Worm (Caenorhabditis elegans) whole organism, young adult: ENCODE results near the gene F58D12.3.
"Not testable (repeated sequence)": the region's sequence is repeated elsewhere in the genome, so short reads cannot be mapped to it uniquely, and the experiment has no call there.

Experiments
- B0336.3 ChIP-seq: fragments of 200-800 bp; sonication (Bioruptor generic); IDR thresholded peaks from 2 replicates; pipeline ENCODE4 v1.3.6; 2022; ENCODE audit warnings: missing genetic modification characterization, missing compliant biosample characterization
- C06A6.2 ChIP-seq: fragments of 200-800 bp; sonication (Bioruptor generic); conservative IDR thresholded peaks from 2 replicates; pipeline ENCODE4 v1.3.6; 2022; ENCODE audit warnings: missing genetic modification characterization, missing compliant biosample characterization
- C17E4.6 ChIP-seq: fragments of 200-800 bp; sonication (Bioruptor generic); IDR thresholded peaks from 2 replicates; pipeline ENCODE4 v1.3.6; 2022; ENCODE audit warnings: missing genetic modification reagents, missing genetic modification characterization, missing compliant biosample characterization
- D2030.7 ChIP-seq: fragments of 200-800 bp; sonication (Bioruptor generic); IDR thresholded peaks from 2 replicates; pipeline ENCODE4 v1.3.6; 2022; ENCODE audit warnings: missing genetic modification reagents, missing genetic modification characterization, missing compliant biosample characterization
- F33H1.4 ChIP-seq: fragments of 200-800 bp; sonication (Bioruptor generic); IDR thresholded peaks from 2 replicates; pipeline ENCODE4 v1.3.6; 2022; ENCODE audit warnings: missing genetic modification reagents, missing genetic modification characterization, missing compliant biosample characterization
- F37B4.10 ChIP-seq: fragments of 200-800 bp; sonication (Bioruptor generic); IDR thresholded peaks from 2 replicates; pipeline ENCODE4 v1.3.6; 2022; ENCODE audit warnings: missing genetic modification characterization, missing compliant biosample characterization
- Y53F4B.3 ChIP-seq: fragments of 200-800 bp; sonication (Bioruptor generic); IDR thresholded peaks from 2 replicates; pipeline ENCODE4 v1.3.6; 2022; ENCODE audit warnings: missing genetic modification reagents, missing genetic modification characterization, missing compliant biosample characterization
- Y79H2A.3 ChIP-seq: fragments of 200-800 bp; sonication (Bioruptor generic); conservative IDR thresholded peaks from 2 replicates; pipeline ENCODE4 v1.3.6; 2022; ENCODE audit warnings: missing genetic modification reagents, missing genetic modification characterization, missing compliant biosample characterization
- Y95B8A.8 ChIP-seq: fragments of 200-800 bp; sonication (Bioruptor generic); IDR thresholded peaks from 2 replicates; pipeline ENCODE4 v1.3.6; 2022; ENCODE audit warnings: missing genetic modification reagents, missing genetic modification characterization, missing compliant biosample characterization
- ZK185.1 ChIP-seq: sonication (generic microtip); optimal IDR thresholded peaks from 2 replicates; lab custom pipeline; 2016; ENCODE audit warnings: mild to moderate bottlenecking, missing genetic modification characterization, missing compliant biosample characterization; ENCODE audit not compliant: poor library complexity, severe bottlenecking
- aptf-2 ChIP-seq: fragments of 200-800 bp; sonication (Bioruptor generic); conservative IDR thresholded peaks from 2 replicates; pipeline ENCODE4 v1.3.6; 2022; ENCODE audit warnings: missing genetic modification reagents, missing genetic modification characterization, missing compliant biosample characterization
- aptf-3 ChIP-seq: fragments of 200-800 bp; sonication (Bioruptor generic); IDR thresholded peaks from 2 replicates; pipeline ENCODE4 v1.3.6; 2022; ENCODE audit warnings: missing genetic modification characterization, missing compliant biosample characterization
- athp-1 ChIP-seq: sonication (generic microtip); optimal IDR thresholded peaks from 2 replicates; lab custom pipeline; 2017; ENCODE audit warnings: mild to moderate bottlenecking, missing genetic modification characterization, missing compliant biosample characterization
- attf-3 ChIP-seq: fragments of 200-800 bp; sonication (Bioruptor generic); conservative IDR thresholded peaks from 2 replicates; pipeline ENCODE4 v1.3.6; 2022; ENCODE audit warnings: missing genetic modification reagents, missing genetic modification characterization, missing compliant biosample characterization
- attf-6 ChIP-seq: fragments of 200-800 bp; sonication (Bioruptor generic); IDR thresholded peaks from 2 replicates; pipeline ENCODE4 v1.3.6; 2022; ENCODE audit warnings: missing genetic modification reagents, missing genetic modification characterization, missing compliant biosample characterization
- bed-2 ChIP-seq: fragments of 200-800 bp; sonication (Bioruptor generic); IDR thresholded peaks from 2 replicates; pipeline ENCODE4 v1.3.6; 2022; ENCODE audit warnings: missing genetic modification reagents, missing genetic modification characterization, missing compliant biosample characterization
- cebp-1 ChIP-seq, 2 experiments: fragments of 200-800 bp in 1 of 2; sonication (Bioruptor generic) in 1 of 2; sonication (generic microtip) in 1 of 2; IDR thresholded peaks in 1 of 2; optimal IDR thresholded peaks in 1 of 2; 2 replicates each; pipeline versions ENCODE4 v1.3.6 to Lab custom; 2017 to 2022; ENCODE audit warnings: missing compliant biosample characterization in 2 of 2, missing genetic modification characterization in 2 of 2, mild to moderate bottlenecking in 1 of 2, missing genetic modification reagents in 1 of 2, moderate library complexity in 1 of 2
- cebp-2 ChIP-seq: fragments of 200-800 bp; sonication (Bioruptor generic); IDR thresholded peaks from 2 replicates; pipeline ENCODE4 v1.3.6; 2022; ENCODE audit warnings: missing genetic modification characterization, missing compliant biosample characterization
- ceh-100 ChIP-seq: fragments of 200-800 bp; sonication (Bioruptor generic); IDR thresholded peaks from 2 replicates; pipeline ENCODE4 v1.3.6; 2022; ENCODE audit warnings: missing genetic modification reagents, missing genetic modification characterization, missing compliant biosample characterization
- ceh-27 ChIP-seq: fragments of 200-800 bp; sonication (Bioruptor generic); optimal IDR thresholded peaks from 2 replicates; lab custom pipeline; 2018; ENCODE audit warnings: mild to moderate bottlenecking, missing genetic modification characterization, moderate library complexity, missing compliant biosample characterization
- ceh-91 ChIP-seq: fragments of 200-800 bp; sonication (Bioruptor generic); IDR thresholded peaks from 2 replicates; pipeline ENCODE4 v1.3.6; 2022; ENCODE audit warnings: missing genetic modification reagents, missing genetic modification characterization, missing compliant biosample characterization
- dox-1 ChIP-seq: fragments of 200-800 bp; sonication (Bioruptor generic); IDR thresholded peaks from 2 replicates; pipeline ENCODE4 v1.3.6; 2022; ENCODE audit warnings: missing genetic modification reagents, missing genetic modification characterization, missing compliant biosample characterization
- egl-44 ChIP-seq: fragments of 200-800 bp; sonication (Bioruptor generic); IDR thresholded peaks from 2 replicates; pipeline ENCODE4 v1.3.6; 2022; ENCODE audit warnings: missing genetic modification reagents, missing genetic modification characterization, missing compliant biosample characterization
- egrh-3 ChIP-seq: fragments of 200-800 bp; sonication (Bioruptor generic); IDR thresholded peaks from 2 replicates; pipeline ENCODE4 v1.3.6; 2022; ENCODE audit warnings: missing genetic modification reagents, missing genetic modification characterization, missing compliant biosample characterization
- ekl-4 ChIP-seq: fragments of 200-800 bp; sonication (Bioruptor generic); IDR thresholded peaks from 2 replicates; pipeline ENCODE4 v1.3.6; 2022; ENCODE audit warnings: missing genetic modification reagents, missing genetic modification characterization, missing compliant biosample characterization
- hmg-1.2 ChIP-seq: fragments of 200-800 bp; sonication (Bioruptor generic); IDR thresholded peaks from 2 replicates; pipeline ENCODE4 v1.3.6; 2022; ENCODE audit warnings: missing genetic modification reagents, missing genetic modification characterization, missing compliant biosample characterization
- hmg-20 ChIP-seq: fragments of 200-800 bp; sonication (Bioruptor generic); IDR thresholded peaks from 2 replicates; pipeline ENCODE4 v1.3.6; 2022; ENCODE audit warnings: missing genetic modification reagents, missing genetic modification characterization, missing compliant biosample characterization
- hsf-1 ChIP-seq: fragments of 200-800 bp; sonication (Bioruptor generic); IDR thresholded peaks from 2 replicates; pipeline ENCODE4 v1.3.6; 2022; ENCODE audit warnings: missing genetic modification reagents, missing genetic modification characterization, missing compliant biosample characterization
- let-526 ChIP-seq: fragments of 200-800 bp; sonication (Bioruptor generic); IDR thresholded peaks from 2 replicates; pipeline ENCODE4 v1.3.6; 2022; ENCODE audit warnings: missing genetic modification reagents, missing genetic modification characterization, missing compliant biosample characterization
- lin-26 ChIP-seq: fragments of 200-800 bp; sonication (Bioruptor generic); IDR thresholded peaks from 2 replicates; pipeline ENCODE4 v1.3.6; 2022; ENCODE audit warnings: missing genetic modification reagents, missing genetic modification characterization, missing compliant biosample characterization
- lin-54 ChIP-seq: fragments of 200-800 bp; sonication (Bioruptor generic); optimal IDR thresholded peaks from 2 replicates; lab custom pipeline; 2018; ENCODE audit warnings: mild to moderate bottlenecking, missing genetic modification characterization, missing compliant biosample characterization
- lir-1 ChIP-seq: fragments of 200-800 bp; sonication (Bioruptor generic); conservative IDR thresholded peaks from 2 replicates; pipeline ENCODE4 v1.3.6; 2022; ENCODE audit warnings: missing genetic modification reagents, missing genetic modification characterization, missing compliant biosample characterization
- madf-3 ChIP-seq: fragments of 200-800 bp; sonication (Bioruptor generic); IDR thresholded peaks from 2 replicates; pipeline ENCODE4 v1.3.6; 2022; ENCODE audit warnings: missing genetic modification reagents, missing genetic modification characterization, missing compliant biosample characterization
- madf-6 ChIP-seq: fragments of 200-800 bp; sonication (Bioruptor generic); IDR thresholded peaks from 2 replicates; pipeline ENCODE4 v1.3.6; 2022; ENCODE audit warnings: missing genetic modification reagents, missing genetic modification characterization, missing compliant biosample characterization
- madf-8 ChIP-seq: fragments of 200-800 bp; sonication (Bioruptor generic); conservative IDR thresholded peaks from 2 replicates; pipeline ENCODE4 v1.3.6; 2022; ENCODE audit warnings: missing genetic modification reagents, missing genetic modification characterization, missing compliant biosample characterization
- mcd-1 ChIP-seq: fragments of 200-800 bp; sonication (Bioruptor generic); IDR thresholded peaks from 2 replicates; pipeline ENCODE4 v1.3.6; 2022; ENCODE audit warnings: missing genetic modification reagents, missing genetic modification characterization, missing compliant biosample characterization
- nfyb-1 ChIP-seq: fragments of 200-800 bp; sonication (Bioruptor generic); IDR thresholded peaks from 2 replicates; pipeline ENCODE4 v1.3.6; 2022; ENCODE audit warnings: missing genetic modification reagents, missing genetic modification characterization, missing compliant biosample characterization
- nhr-120 ChIP-seq: fragments of 200-800 bp; sonication (Bioruptor generic); IDR thresholded peaks from 2 replicates; pipeline ENCODE4 v1.3.6; 2022; ENCODE audit warnings: missing genetic modification characterization, missing compliant biosample characterization
- nhr-80 ChIP-seq: sonication (generic microtip); optimal IDR thresholded peaks from 2 replicates; lab custom pipeline; 2016; ENCODE audit warnings: missing genetic modification characterization, missing compliant biosample characterization
- pbrm-1 ChIP-seq: fragments of 200-800 bp; sonication (Bioruptor generic); IDR thresholded peaks from 2 replicates; pipeline ENCODE4 v1.3.6; 2022; ENCODE audit warnings: missing genetic modification reagents, missing genetic modification characterization, missing compliant biosample characterization
- rpc-1 ChIP-seq, 2 experiments: fragments of 150-350 bp in 1 of 2; sonication (generic microtip) in 1 of 2; optimal IDR thresholded peaks; 2 replicates each; lab custom pipeline; 2014 to 2018; ENCODE audit warnings: missing biosample characterization in 1 of 2, missing genetic modification characterization in 1 of 2, missing genetic modification reagents in 1 of 2, missing genotype in 1 of 2
- sea-2 ChIP-seq: fragments of 200-800 bp; sonication (Bioruptor generic); IDR thresholded peaks from 2 replicates; pipeline ENCODE4 v1.3.6; 2022; ENCODE audit warnings: missing genetic modification characterization, missing compliant biosample characterization
- tbp1 ChIP-seq: fragments of 200-800 bp; sonication (Bioruptor generic); optimal IDR thresholded peaks from 2 replicates; lab custom pipeline; 2018; ENCODE audit warnings: mild to moderate bottlenecking, missing genetic modification characterization, missing compliant biosample characterization
- tlf-1 ChIP-seq: fragments of 200-800 bp; sonication (Bioruptor generic); optimal IDR thresholded peaks from 2 replicates; lab custom pipeline; 2018; ENCODE audit warnings: mild to moderate bottlenecking, missing genetic modification characterization, missing compliant biosample characterization
- ztf-25 ChIP-seq: fragments of 200-800 bp; sonication (Bioruptor generic); IDR thresholded peaks from 2 replicates; pipeline ENCODE4 v1.3.6; 2022; ENCODE audit warnings: missing genetic modification reagents, missing genetic modification characterization, missing compliant biosample characterization
- ztf-6 ChIP-seq: fragments of 200-800 bp; sonication (Bioruptor generic); IDR thresholded peaks from 2 replicates; pipeline ENCODE4 v1.3.6; 2022; ENCODE audit warnings: missing genetic modification reagents, missing genetic modification characterization, missing compliant biosample characterization

Gene F58D12.3

DNA sequence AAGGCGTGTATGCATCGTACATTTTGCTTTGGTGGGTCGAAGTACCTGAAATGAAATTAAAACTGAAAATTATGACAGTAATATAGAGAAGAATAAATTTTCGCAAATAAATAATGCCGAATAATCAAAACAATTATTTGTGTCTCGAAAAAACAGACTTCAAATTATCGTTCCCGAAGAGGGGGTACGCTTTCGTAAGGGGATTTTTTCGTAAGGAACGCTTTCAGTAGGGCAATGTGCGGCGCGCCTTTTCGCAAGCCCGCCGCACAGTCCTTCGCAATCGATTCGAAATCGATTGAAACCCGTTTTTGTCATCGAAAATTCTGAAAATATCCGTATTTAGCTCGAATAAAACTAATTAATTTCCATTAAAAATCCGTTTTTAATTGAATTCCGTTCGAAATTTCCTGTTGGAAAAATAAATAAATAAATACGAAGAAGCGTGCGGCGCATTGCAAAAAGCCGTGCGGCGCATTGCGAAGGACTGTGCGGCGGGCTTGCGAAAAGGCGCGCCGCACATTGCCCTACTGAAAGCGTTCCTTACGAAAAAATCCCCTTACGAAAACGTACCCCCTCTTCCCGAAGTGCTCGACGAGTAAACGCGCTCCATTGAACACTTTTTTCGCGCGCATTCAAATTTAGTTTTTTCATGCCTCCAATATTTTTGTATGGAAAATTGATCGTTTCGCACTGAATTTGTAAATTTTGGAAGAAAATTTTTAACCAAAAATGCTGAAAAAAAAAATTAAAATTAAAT is 19.1 kb upstream of the F58D12.3 start, which contains the start of gene vps-39:
Gene vps-39 (minus strand): TSS at position 51 of the 757 bp plus-strand sequence.
- peak; percentile 98 for TF ChIP-seq pbrm-1 (GFP tag; lab: Robert Waterston, UW)
- TF ChIP-seq let-526 = peak; percentile 57; the same call in 1 of the 2 replicates
- 0 out of 2 replicates have a peak, but pooled peaks have one; percentile 86 for TF ChIP-seq F37B4.10 (GFP tag; lab: Robert Waterston, UW)
- peak; percentile 100 for TF ChIP-seq mcd-1 (GFP tag; lab: Robert Waterston, UW)
- TF ChIP-seq egrh-3 (GFP tag; lab: Robert Waterston, UW) = peak; percentile 88
- TF ChIP-seq ekl-4 = peak; percentile 96
- TF ChIP-seq rpc-1 (optimal IDR thresholded peaks at IDR 0.05; lab: Kevin White, UChicago) = peak; percentile 23
- not testable (repeated sequence) for TF ChIP-seq rpc-1 (tag; optimal IDR thresholded peaks at IDR 0.05; lab: Kevin White, UChicago)
- peak; percentile 79; the same call in 1 of the 2 replicates for TF ChIP-seq aptf-3
- peak; percentile 87; the same call in 1 of the 2 replicates for TF ChIP-seq sea-2 (GFP tag; lab: Robert Waterston, UW)
- peak; percentile 94 for TF ChIP-seq C17E4.6
- peak; percentile 86 for TF ChIP-seq hmg-20 (GFP tag; lab: Robert Waterston, UW)
- TF ChIP-seq athp-1 (tag; lab: Kevin White, UChicago) = peak; percentile 27
- TF ChIP-seq ztf-25 (GFP tag; lab: Robert Waterston, UW) = peak; percentile 91
- TF ChIP-seq madf-8 (GFP tag; lab: Robert Waterston, UW) = peak; percentile 86
- TF ChIP-seq C06A6.2 (GFP tag; lab: Robert Waterston, UW) = peak; percentile 99
- TF ChIP-seq F33H1.4 (GFP tag; lab: Robert Waterston, UW) = peak; percentile 82
- peak; percentile 87 for TF ChIP-seq bed-2
- peak; percentile 82 for TF ChIP-seq lin-26 (GFP tag; lab: Robert Waterston, UW)
- TF ChIP-seq D2030.7 (GFP tag; lab: Robert Waterston, UW) = peak; percentile 98
- TF ChIP-seq Y95B8A.8 (GFP tag; lab: Robert Waterston, UW) = peak; percentile 96
- peak; percentile 82 for TF ChIP-seq attf-3 (GFP tag; lab: Robert Waterston, UW)
- peak; percentile 83; the same call in 1 of the 2 replicates for TF ChIP-seq cebp-2 (GFP tag; lab: Robert Waterston, UW)
- peak; percentile 31 for TF ChIP-seq ceh-27 (GFP tag; lab: Kevin White, UChicago)
- TF ChIP-seq madf-3 (GFP tag; lab: Robert Waterston, UW) = peak; percentile 80; the same call in 1 of the 2 replicates
- TF ChIP-seq ztf-6 (GFP tag; lab: Robert Waterston, UW) = peak; percentile 84
- TF ChIP-seq madf-6 (GFP tag; lab: Robert Waterston, UW) = peak; percentile 94
- TF ChIP-seq tlf-1 (GFP tag; lab: Kevin White, UChicago) = peak; percentile 35
- peak; percentile 22 for TF ChIP-seq nhr-80 (tag; lab: Kevin White, UChicago)
- TF ChIP-seq lir-1 (GFP tag; lab: Robert Waterston, UW) = peak; percentile 69
- TF ChIP-seq cebp-1 (GFP tag; IDR thresholded peaks at IDR 0.05; lab: Robert Waterston, UW) = peak; percentile 77
- peak; percentile 73 for TF ChIP-seq cebp-1 (tag; optimal IDR thresholded peaks at IDR 0.05; lab: Kevin White, UChicago)
- peak; percentile 82 for TF ChIP-seq hmg-1.2
- peak; percentile 92 for TF ChIP-seq egl-44 (GFP tag; lab: Robert Waterston, UW)
- TF ChIP-seq ceh-91 (GFP tag; lab: Robert Waterston, UW) = peak; percentile 97
- peak; percentile 99 for TF ChIP-seq ceh-100 (GFP tag; lab: Robert Waterston, UW)
- TF ChIP-seq tbp1 (GFP tag; lab: Kevin White, UChicago) = peak; percentile 9
- TF ChIP-seq Y53F4B.3 (GFP tag; lab: Robert Waterston, UW) = peak; percentile 80
- peak; percentile 99 for TF ChIP-seq dox-1
- TF ChIP-seq nfyb-1 (GFP tag; lab: Robert Waterston, UW) = peak; percentile 97
- peak; percentile 82; the same call in 1 of the 2 replicates for TF ChIP-seq Y79H2A.3 (GFP tag; lab: Robert Waterston, UW)
- peak; percentile 97 for TF ChIP-seq aptf-2 (GFP tag; lab: Robert Waterston, UW)
- TF ChIP-seq nhr-120 = 0 out of 2 replicates have a peak, but pooled peaks have one; percentile 29
- TF ChIP-seq attf-6 (GFP tag; lab: Robert Waterston, UW) = peak; percentile 86
- TF ChIP-seq ZK185.1 = peak; percentile 15
- 0 out of 2 replicates have a peak, but pooled peaks have one; percentile 39 for TF ChIP-seq B0336.3
- peak; percentile 69 for TF ChIP-seq lin-54
- peak; percentile 83 for TF ChIP-seq hsf-1 (GFP tag; lab: Robert Waterston, UW)
